Worm (Caenorhabditis elegans) whole organism, midembryonic: ENCODE data around the gene fbxc-51.

Experiments used
- flt-1 ChIP-seq: fragments of 200-800 bp; sonication (Bioruptor generic); IDR thresholded peaks from 2 replicates; pipeline ENCODE4 v1.3.6; 2022; ENCODE audit warnings: missing genetic modification characterization, missing compliant biosample characterization
- ztf-23 ChIP-seq: fragments of 200-800 bp; sonication (Bioruptor generic); IDR thresholded peaks from 2 replicates; pipeline ENCODE4 v1.3.6; 2022; ENCODE audit warnings: missing genetic modification reagents, missing genetic modification characterization, missing compliant biosample characterization
- ztf-29 ChIP-seq: fragments of 200-800 bp; sonication (Bioruptor generic); IDR thresholded peaks from 2 replicates; pipeline ENCODE4 v1.3.6; 2022; ENCODE audit warnings: missing genetic modification reagents, missing genetic modification characterization, missing compliant biosample characterization

- TF ChIP-seq ztf-23 (GFP tag; lab: Robert Waterston, UW) (no peak), ztf-29 (GFP tag; lab: Robert Waterston, UW) (no peak), flt-1 (no peak)
Measured at ce11 chrII:915780-916179, 47.2 kb downstream of the fbxc-51 start, which contains the start of gene fbxc-29.
